Fruit fly (Drosophila melanogaster) whole organism: ENCODE measurements around the gene tefu.

ENCODE experiments used
- CG8478 ChIP-seq: fragments of >200 bp; optimal IDR thresholded peaks from 2 replicates; lab custom pipeline; 2018; ENCODE audit warnings: inconsistent platforms
- EcR ChIP-seq, 2 experiments: fragments of >200 bp; optimal IDR thresholded peaks; 2 replicates each; lab custom pipeline; 2017; ENCODE audit warnings: missing biosample characterization in 2 of 2, missing genetic modification characterization in 2 of 2, missing genetic modification reagents in 2 of 2
- usp ChIP-seq: fragments of >200 bp; optimal IDR thresholded peaks from 2 replicates; lab custom pipeline; 2017; ENCODE audit warnings: missing biosample characterization, missing genetic modification characterization, mixed read lengths

dm6 chr3R:15263946-15264345 is 21.9 kb upstream of the tefu start:
- no peak for TF ChIP-seq EcR (GFP tag; optimal IDR thresholded peaks at IDR 0.05; lab: Kevin White, UChicago)
- no peak for TF ChIP-seq usp (GFP tag; lab: Kevin White, UChicago)
- TF ChIP-seq CG8478 (lab: Kevin White, UChicago), result no peak
